Fruit fly (Drosophila melanogaster): ENCODE results near the gene CG14086.
A peak's percentile ranks its signal among the peaks of the same experiment; 100 is the strongest.

The CG14086 gene

dm6 chr3L:19291465-19292413 lies 16.1 kb downstream of the CG14086 start:
- TF ChIP-seq mirr (GFP tag; optimal IDR thresholded peaks at IDR 0.05), result no peak
- TF ChIP-seq CG11085 (GFP tag; IDR thresholded peaks at IDR 0.05), result no peak
- TF ChIP-seq CG13894 (tag; optimal IDR thresholded peaks at IDR 0.05), result peak; percentile 78
- 0 out of 3 replicates have a peak, but pooled peaks have one; percentile 32 for TF ChIP-seq mld (GFP tag; IDR thresholded peaks at IDR 0.05; ENCODE audit: partially characterized antibody)
- TF ChIP-seq seq (GFP tag; IDR thresholded peaks at IDR 0.05), result no peak
- no peak for TF ChIP-seq ewg (GFP tag; optimal IDR thresholded peaks at IDR 0.05)
- no peak for TF ChIP-seq usp (GFP tag; optimal IDR thresholded peaks at IDR 0.05)
- TF ChIP-seq CG10431 (GFP tag; optimal IDR thresholded peaks at IDR 0.05), result no peak
- TF ChIP-seq Dbx (GFP tag; IDR thresholded peaks at IDR 0.05), result no peak
- TF ChIP-seq stwl (tag; optimal IDR thresholded peaks at IDR 0.05), result no peak
- TF ChIP-seq Side (GFP tag; optimal IDR thresholded peaks at IDR 0.05), result no peak
- TF ChIP-seq CG18619 (GFP tag; optimal IDR thresholded peaks at IDR 0.05), result no peak
- TF ChIP-seq Dek (tag; optimal IDR thresholded peaks at IDR 0.05), result no peak
- TF ChIP-seq zfh2 (GFP tag; optimal IDR thresholded peaks at IDR 0.05), result no peak
- no peak for TF ChIP-seq CG33557 (GFP tag; optimal IDR thresholded peaks at IDR 0.05)
- no peak for TF ChIP-seq NfI (GFP tag; optimal IDR thresholded peaks at IDR 0.05)
- no peak for TF ChIP-seq lab (GFP tag; optimal IDR thresholded peaks at IDR 0.05)
- no peak for TF ChIP-seq Elba2 (GFP tag; optimal IDR thresholded peaks at IDR 0.05)
- no peak for TF ChIP-seq bab2 (GFP tag; optimal IDR thresholded peaks at IDR 0.05)
- TF ChIP-seq CG11504 (tag; optimal IDR thresholded peaks at IDR 0.05), result no peak
- TF ChIP-seq CG13775 (GFP tag; optimal IDR thresholded peaks at IDR 0.05), result no peak
- TF ChIP-seq wdn (GFP tag; IDR thresholded peaks at IDR 0.05), result no peak
- TF ChIP-seq CG31388 (GFP tag; optimal IDR thresholded peaks at IDR 0.05), result no peak
- no peak for TF ChIP-seq her (GFP tag; optimal IDR thresholded peaks at IDR 0.05)
- no peak for TF ChIP-seq CG32767 (GFP tag; IDR thresholded peaks at IDR 0.05)
- TF ChIP-seq hb (GFP tag; IDR thresholded peaks at IDR 0.05; ENCODE audit: partially characterized antibody), result no peak
- TF ChIP-seq CG18764 (GFP tag; optimal IDR thresholded peaks at IDR 0.05), result no peak
- TF ChIP-seq nau (GFP tag; optimal IDR thresholded peaks at IDR 0.05), result no peak
- no peak for TF ChIP-seq CG4360 (GFP tag; IDR thresholded peaks at IDR 0.05)
- peak; percentile 72 for TF ChIP-seq Med (GFP tag)
- peak; percentile 95 for TF ChIP-seq ERR (GFP tag; optimal IDR thresholded peaks at IDR 0.05)
- TF ChIP-seq CG14710 (tag; optimal IDR thresholded peaks at IDR 0.05), result no peak
- TF ChIP-seq cwo (GFP tag; optimal IDR thresholded peaks at IDR 0.05), result no peak
- no peak for TF ChIP-seq sisA (GFP tag; IDR thresholded peaks at IDR 0.05)
- TF ChIP-seq sr (GFP tag; IDR thresholded peaks at IDR 0.05), result peak; percentile 49
- no peak for TF ChIP-seq cas (GFP tag; IDR thresholded peaks at IDR 0.05)
- TF ChIP-seq CG16815 (GFP tag; optimal IDR thresholded peaks at IDR 0.05), result no peak
- no peak for TF ChIP-seq CG4424 (GFP tag; optimal IDR thresholded peaks at IDR 0.05)
- no peak for TF ChIP-seq sc (optimal IDR thresholded peaks at IDR 0.05)
- no peak for TF ChIP-seq sc (GFP tag; optimal IDR thresholded peaks at IDR 0.05)
- TF ChIP-seq MTF-1 (GFP tag; optimal IDR thresholded peaks at IDR 0.05; ENCODE audit: borderline replicate concordance), result no peak
- no peak for TF ChIP-seq dati (GFP tag; IDR thresholded peaks at IDR 0.05)
- no peak for TF ChIP-seq dmrt99B (tag; optimal IDR thresholded peaks at IDR 0.05)
- no peak for TF ChIP-seq btn (GFP tag; optimal IDR thresholded peaks at IDR 0.05)
- no peak for TF ChIP-seq vvl (GFP tag; IDR thresholded peaks at IDR 0.05)
- TF ChIP-seq Deaf1 (tag; optimal IDR thresholded peaks at IDR 0.05), result peak; percentile 7
- no peak for TF ChIP-seq ranshi (GFP tag; IDR thresholded peaks at IDR 0.05)
- TF ChIP-seq Ets65A (GFP tag), result peak; percentile 35
- TF ChIP-seq unc-4 (GFP tag; IDR thresholded peaks at IDR 0.05; ENCODE audit: partially characterized antibody), result no peak
- TF ChIP-seq Awh (GFP tag; IDR thresholded peaks at IDR 0.05), result no peak

Data from whole organism, embryonic.